Worm (Caenorhabditis elegans) whole organism, dauer: Measurements from ENCODE around the gene F09G8.10.

Experiments used
- unc-62 ChIP-seq: sonication (generic microtip); optimal IDR thresholded peaks from 2 replicates; lab custom pipeline; 2017; ENCODE audit warnings: missing biosample characterization, missing genetic modification reagents, missing genetic modification characterization

Gene F09G8.10

ce11 chrIII:8271676-8272225 lies at the start of gene F09G8.10, which contains the start of gene mps-4:
TSS of gene F09G8.10 (minus strand) at chrIII:8272175.
TSS of gene mps-4 (minus strand) at chrIII:8271776.
- TF ChIP-seq unc-62 (GFP tag; lab: Kevin White, UChicago), result no peak

DNA sequence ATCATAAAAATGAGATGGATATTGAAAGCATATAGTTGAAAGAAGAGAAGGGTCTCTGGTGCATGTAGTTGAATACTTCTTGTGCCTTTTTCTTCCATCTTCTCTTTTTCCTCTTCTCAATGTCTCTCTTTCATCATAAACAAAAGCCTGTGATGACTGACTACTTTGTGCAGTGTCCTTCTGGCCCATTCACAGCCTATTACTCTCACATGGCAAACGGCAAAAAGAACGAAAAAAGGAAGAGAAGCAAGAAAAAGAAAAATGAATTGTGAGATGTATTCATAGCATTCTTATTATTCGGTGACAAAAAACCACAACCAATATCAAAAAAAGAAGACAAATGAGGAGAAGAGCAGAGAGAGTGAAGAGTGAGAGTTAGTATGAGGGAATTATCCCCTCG lies 49.2 kb upstream of the F09G8.10 start:
- no peak for TF ChIP-seq unc-62 (GFP tag; lab: Kevin White, UChicago)

ce11 chrIII:8320183-8320582 lies 48.2 kb upstream of the F09G8.10 start, which contains the start of gene F10E9.10:
TSS of gene F10E9.10 (minus strand) at chrIII:8320283.
- TF ChIP-seq unc-62 (GFP tag; lab: Kevin White, UChicago), result no peak

DNA sequence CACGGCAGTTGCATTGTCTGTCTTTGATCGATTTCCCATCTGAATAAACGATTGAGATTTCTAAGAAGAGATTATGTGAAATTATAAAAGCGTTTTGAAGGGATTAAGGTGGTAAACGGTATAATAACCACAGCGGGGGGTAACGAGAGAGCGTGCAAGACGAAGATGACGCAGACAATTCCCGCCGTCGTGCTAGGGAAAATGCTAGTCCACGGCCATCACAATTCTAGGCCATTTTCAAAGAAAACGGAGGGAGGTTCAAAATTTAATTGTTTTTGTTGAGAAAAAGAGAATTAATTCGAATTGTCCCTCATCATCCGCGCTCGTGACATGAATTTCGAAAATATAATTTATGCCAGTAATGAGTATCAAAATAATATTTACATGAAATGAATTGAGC lies 47.1 kb upstream of the F09G8.10 start, which contains the start of gene F10E9.11:
Gene F10E9.11 (minus strand): TSS at position 161 of the 400 bp plus-strand sequence.
- TF ChIP-seq unc-62 (GFP tag; lab: Kevin White, UChicago), result no peak

DNA sequence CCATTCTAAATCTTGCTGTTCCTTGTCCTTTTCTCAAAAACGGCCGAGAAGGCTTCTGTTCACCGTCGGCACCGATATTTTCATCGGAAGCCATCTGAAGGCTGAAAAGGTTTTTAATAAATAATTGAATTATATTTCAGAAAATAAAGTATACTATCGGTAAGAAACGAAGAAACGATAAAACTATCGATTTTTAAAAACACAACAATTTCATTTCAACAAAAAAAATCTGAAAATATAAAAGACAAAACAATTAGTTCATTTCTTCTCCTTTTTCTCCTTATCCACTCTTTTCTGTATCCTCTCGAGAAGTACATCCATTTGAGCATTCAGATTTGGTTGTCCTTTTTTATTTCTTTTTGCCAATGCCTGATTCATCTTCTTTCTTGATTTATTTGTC lies 46.5 kb upstream of the F09G8.10 start, which contains the start of gene sas-4:
Gene sas-4 (minus strand): TSS at position 101 of the 400 bp plus-strand sequence.
- no peak for TF ChIP-seq unc-62 (GFP tag; lab: Kevin White, UChicago)

ce11 chrIII:8312393-8312792 lies 40.4 kb upstream of the F09G8.10 start, which contains the start of gene F10E9.2:
TSS of gene F10E9.2 (plus strand) at chrIII:8312693.
- TF ChIP-seq unc-62 (GFP tag; lab: Kevin White, UChicago), result no peak

- no peak for TF ChIP-seq unc-62 (GFP tag; lab: Kevin White, UChicago)
Measured at ce11 chrIII:8310239-8311057, 38.5 kb upstream of the F09G8.10 start, which contains the start of gene F10E9.3. TSS of gene F10E9.3 (plus strand) at chrIII:8311007.

DNA sequence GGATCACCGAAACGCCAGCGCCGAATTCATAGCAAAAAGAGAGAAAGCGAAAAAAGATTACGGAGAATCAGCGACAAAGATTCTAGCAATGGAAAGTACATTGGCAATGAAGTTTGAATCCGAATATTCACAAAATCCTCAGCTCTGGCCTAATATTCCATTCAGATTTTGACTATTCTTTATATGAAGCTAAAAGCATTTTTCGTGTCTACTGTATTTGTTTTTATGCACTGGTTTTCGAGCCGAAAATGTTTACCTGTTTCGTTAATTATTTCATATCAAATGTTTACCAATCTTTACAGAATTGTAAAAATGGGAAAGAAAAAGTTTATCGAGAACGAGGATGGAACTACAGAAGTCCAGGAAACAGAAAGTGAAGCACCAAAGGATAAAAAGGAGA lies 36.3 kb upstream of the F09G8.10 start, which contains the start of gene F10E9.4:
Gene F10E9.4 (plus strand): TSS at position 301 of the 400 bp plus-strand sequence.
- TF ChIP-seq unc-62 (GFP tag; lab: Kevin White, UChicago), result no peak

ce11 chrIII:8307356-8307755 lies 35.4 kb upstream of the F09G8.10 start, which contains the start of the genes F10E9.7 and F10E9.5:
TSS of gene F10E9.7 (minus strand) at chrIII:8307441.
TSS of gene F10E9.5 (plus strand) at chrIII:8307592.
- no peak for TF ChIP-seq unc-62 (GFP tag; lab: Kevin White, UChicago)

DNA sequence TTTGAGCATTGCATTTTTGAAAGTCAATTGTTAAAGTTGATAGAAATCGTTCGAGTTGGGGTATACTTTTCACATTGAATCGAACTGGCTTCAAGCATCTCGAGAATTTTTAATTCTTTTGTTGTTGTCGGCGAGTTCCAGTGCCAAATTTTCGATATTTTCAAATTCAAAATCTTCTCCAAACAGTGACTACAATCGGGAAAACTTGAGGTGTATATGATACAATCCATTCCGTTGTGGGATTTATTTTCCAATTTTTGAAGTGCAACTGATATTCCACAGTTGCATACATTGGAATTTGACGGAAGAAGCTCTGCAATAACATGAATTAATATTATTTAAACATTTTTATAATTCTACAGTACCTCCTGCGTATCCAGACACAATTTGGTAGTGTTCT lies 33.8 kb upstream of the F09G8.10 start:
- no peak for TF ChIP-seq unc-62 (GFP tag; lab: Kevin White, UChicago)

- no peak for TF ChIP-seq unc-62 (GFP tag; lab: Kevin White, UChicago)
Measured at ce11 chrIII:8305304-8305703, 33.3 kb upstream of the F09G8.10 start.

- TF ChIP-seq unc-62 (GFP tag; lab: Kevin White, UChicago), result no peak
Measured at ce11 chrIII:8303440-8303839, 31.5 kb upstream of the F09G8.10 start.

DNA sequence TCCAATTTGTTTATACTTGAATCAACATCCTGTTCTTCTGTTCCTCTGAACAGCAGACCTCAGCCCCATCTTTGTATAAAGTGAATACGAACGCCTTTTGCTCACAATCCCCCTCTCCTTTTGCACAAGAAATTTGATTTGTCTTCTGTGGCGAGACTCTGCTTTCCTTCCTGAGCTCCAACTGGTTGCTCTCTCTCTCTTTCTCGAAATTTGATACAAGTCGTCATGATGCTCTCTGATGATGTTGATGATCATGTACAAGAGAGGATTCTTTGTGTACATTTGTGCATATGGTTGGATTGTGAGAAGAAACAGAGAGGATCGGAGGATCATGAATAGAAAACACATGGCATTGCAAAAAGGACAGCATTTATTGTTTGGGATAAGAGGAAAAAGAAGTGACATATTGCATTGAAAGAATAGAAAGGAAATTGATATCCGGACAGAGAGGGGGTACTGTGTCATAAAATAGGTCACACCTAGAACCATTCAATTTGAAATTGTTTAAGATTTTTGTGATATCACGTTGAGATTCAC lies 29.0 kb upstream of the F09G8.10 start:
- TF ChIP-seq unc-62 (GFP tag; lab: Kevin White, UChicago), result no peak

DNA sequence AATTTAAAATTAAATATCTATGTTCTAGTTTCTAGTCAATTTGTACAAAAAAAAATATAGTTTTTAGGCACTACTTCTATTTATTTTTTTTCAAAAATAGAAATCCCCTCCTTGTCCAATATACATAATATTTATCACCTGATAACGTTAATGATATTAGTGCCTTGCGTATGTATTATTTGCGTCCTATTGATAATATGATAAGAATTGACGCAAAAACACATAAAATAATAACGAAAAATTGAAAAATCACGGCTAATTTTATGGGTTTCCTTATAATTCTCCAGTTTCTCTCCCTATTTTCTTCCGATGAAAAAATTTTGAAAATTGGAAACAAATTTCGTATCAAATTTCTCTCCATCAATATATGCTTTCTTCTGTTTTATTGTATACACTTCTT lies 27.8 kb upstream of the F09G8.10 start:
- TF ChIP-seq unc-62 (GFP tag; lab: Kevin White, UChicago), result no peak

ce11 chrIII:8299078-8299587 lies 27.2 kb upstream of the F09G8.10 start:
- TF ChIP-seq unc-62 (GFP tag; lab: Kevin White, UChicago), result no peak
